Fruit fly (Drosophila melanogaster): ENCODE measurements around the gene Ccp84Ab.

Ccp84Ab gene

DNA sequence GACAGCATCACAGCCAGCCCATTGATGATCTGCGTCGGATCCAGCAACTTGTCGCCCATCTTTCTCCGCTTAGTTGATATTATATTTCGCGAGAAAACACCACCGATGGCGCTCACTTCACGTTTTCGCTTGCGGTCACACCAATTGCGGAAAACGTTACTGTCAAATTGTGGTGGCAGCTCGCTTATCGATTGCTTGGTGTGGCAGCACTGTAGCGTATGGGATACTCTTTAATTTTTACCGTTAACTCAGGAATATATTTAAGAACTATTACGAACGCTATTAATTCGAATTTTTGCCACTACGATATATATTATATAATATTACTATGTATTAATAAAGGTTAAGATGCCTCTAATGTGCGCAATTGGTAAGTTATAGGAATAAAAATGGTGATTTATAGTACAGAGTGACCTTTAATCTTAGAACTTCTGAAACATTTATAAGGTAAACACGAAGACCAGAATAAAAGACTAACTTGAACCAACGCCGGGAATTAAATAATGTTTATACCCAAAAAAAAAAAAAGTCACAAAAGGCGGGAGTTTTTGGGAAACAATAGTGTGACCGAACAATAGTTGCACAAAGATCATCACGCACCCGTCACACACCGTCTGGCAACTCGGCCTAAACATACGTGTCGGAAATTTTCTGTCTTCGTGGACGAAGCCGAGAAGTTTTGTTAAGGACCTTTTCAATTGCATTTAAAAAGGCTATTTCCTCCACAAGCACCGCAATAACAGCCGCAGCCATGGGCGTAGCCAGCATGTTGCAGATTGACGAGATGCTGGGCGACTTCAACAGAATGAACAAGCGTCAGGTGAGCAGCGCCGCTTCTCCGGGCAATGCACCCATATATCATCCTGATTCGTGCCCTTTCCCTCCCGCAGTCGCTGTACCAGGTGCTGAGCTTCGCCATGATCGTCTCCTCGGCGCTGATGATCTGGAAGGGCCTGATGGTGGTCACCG is 45.1 kb downstream of the Ccp84Ab start, which contains the start of the genes CG1307 and twr (continued):
- no peak for TF ChIP-seq CG6175 (GFP tag; IDR thresholded peaks at IDR 0.05)
- no peak for TF ChIP-seq pan (optimal IDR thresholded peaks at IDR 0.05)
- TF ChIP-seq pan (GFP tag; optimal IDR thresholded peaks at IDR 0.05 in 1 of 2, IDR thresholded peaks at IDR 0.05 in 1 of 2), result no peak
- no peak for TF ChIP-seq toy (GFP tag; IDR thresholded peaks at IDR 0.05)
- TF ChIP-seq Lpt (GFP tag; optimal IDR thresholded peaks at IDR 0.05), result no peak
- no peak for TF ChIP-seq nau (GFP tag; optimal IDR thresholded peaks at IDR 0.05)
- no peak for TF ChIP-seq gem (tag; optimal IDR thresholded peaks at IDR 0.05)
- 0 out of 2 replicates have a peak, but pooled peaks have one; percentile 26 for TF ChIP-seq lmd (GFP tag; IDR thresholded peaks at IDR 0.05)
- TF ChIP-seq NC2β (GFP tag; optimal IDR thresholded peaks at IDR 0.05), result no peak
- no peak for TF ChIP-seq hth (optimal IDR thresholded peaks at IDR 0.05)
- TF ChIP-seq Dek (tag; optimal IDR thresholded peaks at IDR 0.05), result peak; percentile 51
- no peak for TF ChIP-seq Jarid2 (GFP tag; optimal IDR thresholded peaks at IDR 0.05)
- no peak for TF ChIP-seq CG16815 (GFP tag; optimal IDR thresholded peaks at IDR 0.05)
- no peak for TF ChIP-seq CG43689 (GFP tag; IDR thresholded peaks at IDR 0.05)
- TF ChIP-seq CG34422 (GFP tag; IDR thresholded peaks at IDR 0.05), result no peak
- TF ChIP-seq Atf6 (GFP tag; IDR thresholded peaks at IDR 0.05), result no peak
- TF ChIP-seq Sin3A (optimal IDR thresholded peaks at IDR 0.05), result peak; percentile 31
- no peak for TF ChIP-seq cad (GFP tag; optimal IDR thresholded peaks at IDR 0.05)
- TF ChIP-seq CG8388 (GFP tag; optimal IDR thresholded peaks at IDR 0.05), result no peak
- peak; percentile 61 for TF ChIP-seq CG9932 (GFP tag; IDR thresholded peaks at IDR 0.05)
- no peak for TF ChIP-seq CHES-1-like (GFP tag; optimal IDR thresholded peaks at IDR 0.05)
- TF ChIP-seq CG14014 (GFP tag; IDR thresholded peaks at IDR 0.05), result no peak
- peak; percentile 38 for TF ChIP-seq CG12391 (tag; optimal IDR thresholded peaks at IDR 0.05)
- no peak for TF ChIP-seq trh (GFP tag; optimal IDR thresholded peaks at IDR 0.05)
- no peak for TF ChIP-seq gcm (GFP tag; optimal IDR thresholded peaks at IDR 0.05)
- no peak for TF ChIP-seq CG1603 (tag; optimal IDR thresholded peaks at IDR 0.05)
- TF ChIP-seq Usf (GFP tag; optimal IDR thresholded peaks at IDR 0.05), result no peak
- peak; percentile 61 for TF ChIP-seq Rfx (GFP tag; IDR thresholded peaks at IDR 0.05)
- TF ChIP-seq stc (GFP tag; IDR thresholded peaks at IDR 0.05), result no peak; the same call in 1 of the 2 replicates
- TF ChIP-seq Ets97D (GFP tag; optimal IDR thresholded peaks at IDR 0.05), result peak; percentile 78
- no peak for TF ChIP-seq Dip2 (GFP tag; IDR thresholded peaks at IDR 0.05)
- no peak for TF ChIP-seq jigr1 (GFP tag; IDR thresholded peaks at IDR 0.05)
- no peak for TF ChIP-seq Doc3 (GFP tag; IDR thresholded peaks at IDR 0.05; ENCODE audit: partially characterized antibody)
- TF ChIP-seq gro (GFP tag; optimal IDR thresholded peaks at IDR 0.05), result no peak
- TF ChIP-seq H2.0 (GFP tag; IDR thresholded peaks at IDR 0.05), result 0 out of 2 replicates have a peak, but pooled peaks have one; percentile 12
- TF ChIP-seq CG11456 (GFP tag; IDR thresholded peaks at IDR 0.05), result peak; percentile 60; the same call in 1 of the 3 replicates
- TF ChIP-seq bcd (GFP tag; optimal IDR thresholded peaks at IDR 0.05), result peak; percentile 42
- TF ChIP-seq ab (GFP tag; optimal IDR thresholded peaks at IDR 0.05), result no peak
- no peak for TF ChIP-seq CG2199 (GFP tag; IDR thresholded peaks at IDR 0.05)
- TF ChIP-seq CG7839 (tag; optimal IDR thresholded peaks at IDR 0.05), result no peak
- TF ChIP-seq CG7357 (GFP tag; IDR thresholded peaks at IDR 0.05), result no peak
- peak; percentile 78 for TF ChIP-seq Deaf1 (tag; optimal IDR thresholded peaks at IDR 0.05)
- TF ChIP-seq ttk (GFP tag; IDR thresholded peaks at IDR 0.05), result 0 out of 2 replicates have a peak, but pooled peaks have one; percentile 38
- TF ChIP-seq CG15011 (GFP tag; optimal IDR thresholded peaks at IDR 0.05), result no peak
- TF ChIP-seq sisA (GFP tag; IDR thresholded peaks at IDR 0.05), result peak; percentile 48; the same call in 1 of the 2 replicates
- no peak for TF ChIP-seq CG12769 (tag; optimal IDR thresholded peaks at IDR 0.05)
- peak; percentile 41 for TF ChIP-seq CG6689 (GFP tag; IDR thresholded peaks at IDR 0.05)
- no peak for TF ChIP-seq CG4820 (GFP tag; optimal IDR thresholded peaks at IDR 0.05)
- peak; percentile 59 for TF ChIP-seq CG13424 (tag; optimal IDR thresholded peaks at IDR 0.05)
- TF ChIP-seq Sry-δ (GFP tag; optimal IDR thresholded peaks at IDR 0.05), result peak; percentile 21
- no peak for TF ChIP-seq CG11504 (tag; optimal IDR thresholded peaks at IDR 0.05)

All from whole organism, embryonic.